Worm (Caenorhabditis elegans) whole organism, L3 larva: Measurements from ENCODE around the gene C17C3.15.
A peak's percentile ranks its signal among the peaks of the same experiment; 100 is the strongest.

Experiments used
- R02D3.7 ChIP-seq: fragments of 150-350 bp; optimal IDR thresholded peaks from 2 replicates; lab custom pipeline; 2014; ENCODE audit warnings: missing biosample characterization, missing genetic modification characterization
- ZK546.5 ChIP-seq: sonication (generic microtip); optimal IDR thresholded peaks from 2 replicates; lab custom pipeline; 2017; ENCODE audit warnings: missing biosample characterization, missing genetic modification characterization
- aly-2 ChIP-seq: fragments of 150-350 bp; optimal IDR thresholded peaks from 2 replicates; lab custom pipeline; 2014; ENCODE audit warnings: missing biosample characterization, missing genetic modification characterization
- ama-1 ChIP-seq: fragments of 150-350 bp; optimal IDR thresholded peaks from 2 replicates; lab custom pipeline; 2018
- ceh-16 ChIP-seq: sonication (generic microtip); optimal IDR thresholded peaks from 2 replicates; lab custom pipeline; 2017; ENCODE audit warnings: missing biosample characterization, missing genetic modification characterization
- ceh-28 ChIP-seq: fragments of 150-350 bp; optimal IDR thresholded peaks from 2 replicates; lab custom pipeline; 2014; ENCODE audit warnings: missing biosample characterization, missing genetic modification reagents, missing genetic modification characterization
- ceh-82 ChIP-seq: fragments of 150-350 bp; optimal IDR thresholded peaks from 2 replicates; lab custom pipeline; 2014; ENCODE audit warnings: missing biosample characterization, missing genetic modification characterization
- ceh-9 ChIP-seq: sonication (generic microtip); optimal IDR thresholded peaks from 2 replicates; lab custom pipeline; 2018; ENCODE audit warnings: missing biosample characterization, missing genetic modification characterization
- daf-12 ChIP-seq: fragments of 150-350 bp; optimal IDR thresholded peaks from 2 replicates; lab custom pipeline; 2014; ENCODE audit warnings: missing biosample characterization, missing genetic modification reagents, missing genetic modification characterization
- egl-27 ChIP-seq: sonication (generic microtip); optimal IDR thresholded peaks from 4 replicates; lab custom pipeline; 2017; ENCODE audit warnings: missing biosample characterization, missing genetic modification reagents, missing genetic modification characterization
- egl-5 ChIP-seq: fragments of 150-350 bp; optimal IDR thresholded peaks from 2 replicates; lab custom pipeline; 2017; ENCODE audit warnings: missing biosample characterization, missing genetic modification reagents, missing genetic modification characterization, inconsistent platforms
- elt-1 ChIP-seq: fragments of 150-350 bp; optimal IDR thresholded peaks from 2 replicates; lab custom pipeline; 2014; ENCODE audit warnings: missing biosample characterization, missing genetic modification characterization
- elt-2 ChIP-seq: sonication (generic microtip); optimal IDR thresholded peaks from 2 replicates; lab custom pipeline; 2016; ENCODE audit warnings: missing genetic modification reagents, mild to moderate bottlenecking, missing genetic modification characterization, missing compliant biosample characterization
- elt-3 ChIP-seq, 3 experiments: fragments of 150-350 bp in 1 of 3; sonication (generic microtip) in 2 of 3; optimal IDR thresholded peaks; 2 replicates in 2 of 3; 4 replicates in 1 of 3; lab custom pipeline; 2014 to 2017; ENCODE audit warnings: missing biosample characterization in 3 of 3, missing genetic modification characterization in 3 of 3
- eor-1 ChIP-seq, 2 experiments: fragments of 150-350 bp; optimal IDR thresholded peaks; 2 replicates each; lab custom pipeline; 2014 to 2018; ENCODE audit warnings: missing biosample characterization in 2 of 2, missing genetic modification characterization in 2 of 2
- fkh-10 ChIP-seq: sonication (generic microtip); optimal IDR thresholded peaks from 2 replicates; lab custom pipeline; 2017; ENCODE audit warnings: missing biosample characterization, missing genetic modification reagents, missing genetic modification characterization
- fkh-2 ChIP-seq: fragments of 150-350 bp; optimal IDR thresholded peaks from 2 replicates; lab custom pipeline; 2014; ENCODE audit warnings: missing biosample characterization, missing genetic modification reagents, missing genetic modification characterization
- fos-1 ChIP-seq: fragments of 150-350 bp; optimal IDR thresholded peaks from 2 replicates; lab custom pipeline; 2014; ENCODE audit warnings: missing biosample characterization, missing genetic modification characterization
- hmg-11 ChIP-seq: sonication (generic microtip); optimal IDR thresholded peaks from 2 replicates; lab custom pipeline; 2016; ENCODE audit warnings: missing genetic modification characterization, missing compliant biosample characterization
- jun-1 ChIP-seq: fragments of 150-350 bp; optimal IDR thresholded peaks from 2 replicates; lab custom pipeline; 2014; ENCODE audit warnings: missing biosample characterization, missing genetic modification reagents, missing genetic modification characterization
- lin-15B ChIP-seq: fragments of 150-350 bp; optimal IDR thresholded peaks from 2 replicates; lab custom pipeline; 2014; ENCODE audit warnings: missing biosample characterization, missing genetic modification characterization
- lin-39 ChIP-seq: fragments of 150-350 bp; optimal IDR thresholded peaks from 2 replicates; lab custom pipeline; 2018; ENCODE audit warnings: missing biosample characterization, missing genetic modification reagents, missing genetic modification characterization
- lsy-12 ChIP-seq: sonication (generic microtip); optimal IDR thresholded peaks from 2 replicates; lab custom pipeline; 2016; ENCODE audit warnings: mild to moderate bottlenecking, missing genetic modification characterization, missing compliant biosample characterization
- mdl-1 ChIP-seq: fragments of 150-350 bp; optimal IDR thresholded peaks from 2 replicates; lab custom pipeline; 2014; ENCODE audit warnings: missing biosample characterization, missing genetic modification characterization
- mml-1 ChIP-seq: fragments of 150-350 bp; sonication (generic microtip); optimal IDR thresholded peaks from 3 replicates; lab custom pipeline; 2014; ENCODE audit warnings: missing biosample characterization, missing genetic modification characterization
- nfya-1 ChIP-seq: sonication (generic microtip); optimal IDR thresholded peaks from 2 replicates; lab custom pipeline; 2017; ENCODE audit warnings: missing genetic modification characterization, mild to moderate bottlenecking, missing compliant biosample characterization, antibody characterized with exemption, moderate library complexity; ENCODE audit not compliant: insufficient read depth
- nhr-11 ChIP-seq: fragments of 150-350 bp; optimal IDR thresholded peaks from 2 replicates; lab custom pipeline; 2014; ENCODE audit warnings: missing biosample characterization, missing genetic modification characterization
- nhr-12 ChIP-seq: fragments of 150-350 bp; optimal IDR thresholded peaks from 2 replicates; lab custom pipeline; 2014; ENCODE audit warnings: missing biosample characterization, missing genetic modification characterization
- nhr-23 ChIP-seq: fragments of 150-350 bp; optimal IDR thresholded peaks from 2 replicates; lab custom pipeline; 2014; ENCODE audit warnings: missing biosample characterization, missing genetic modification reagents, missing genetic modification characterization
- nhr-237 ChIP-seq: fragments of 150-350 bp; optimal IDR thresholded peaks from 2 replicates; lab custom pipeline; 2014; ENCODE audit warnings: missing biosample characterization, missing genetic modification characterization
- nhr-25 ChIP-seq: sonication (generic microtip); optimal IDR thresholded peaks from 2 replicates; lab custom pipeline; 2017; ENCODE audit warnings: missing biosample characterization, missing genetic modification characterization
- nhr-28 ChIP-seq: fragments of 150-350 bp; optimal IDR thresholded peaks from 2 replicates; lab custom pipeline; 2014; ENCODE audit warnings: missing biosample characterization, missing genetic modification characterization
- nhr-43 ChIP-seq: sonication (generic microtip); optimal IDR thresholded peaks from 2 replicates; lab custom pipeline; 2016; ENCODE audit warnings: mild to moderate bottlenecking, missing genetic modification characterization, missing compliant biosample characterization; ENCODE audit not compliant: poor library complexity, severe bottlenecking
- nhr-67 ChIP-seq: fragments of 150-350 bp; optimal IDR thresholded peaks from 2 replicates; lab custom pipeline; 2014; ENCODE audit warnings: missing biosample characterization, missing genetic modification characterization
- nhr-76 ChIP-seq: fragments of 150-350 bp; sonication (generic microtip); optimal IDR thresholded peaks from 5 replicates; lab custom pipeline; 2014; ENCODE audit warnings: missing biosample characterization, missing genetic modification characterization
- nhr-77 ChIP-seq: fragments of 150-350 bp; optimal IDR thresholded peaks from 2 replicates; lab custom pipeline; 2014; ENCODE audit warnings: missing biosample characterization, missing genetic modification characterization
- pha-4 ChIP-seq: fragments of 150-350 bp; optimal IDR thresholded peaks from 2 replicates; lab custom pipeline; 2014; ENCODE audit warnings: missing biosample characterization, missing genetic modification reagents, missing genetic modification characterization
- pqm-1 ChIP-seq: fragments of 150-350 bp; optimal IDR thresholded peaks from 2 replicates; lab custom pipeline; 2017; ENCODE audit warnings: missing biosample characterization, missing genetic modification characterization, inconsistent platforms
- sea-2 ChIP-seq: fragments of 150-350 bp; sonication (generic microtip); optimal IDR thresholded peaks from 4 replicates; lab custom pipeline; 2014; ENCODE audit warnings: missing biosample characterization, missing genetic modification reagents, missing genetic modification characterization
- skn-1 ChIP-seq: fragments of 150-350 bp; optimal IDR thresholded peaks from 2 replicates; lab custom pipeline; 2014; ENCODE audit warnings: missing biosample characterization, missing genetic modification characterization
- snpc-4 ChIP-seq: fragments of 150-350 bp; optimal IDR thresholded peaks from 2 replicates; lab custom pipeline; 2014; ENCODE audit warnings: missing biosample characterization, missing genetic modification characterization
- tbx-2 ChIP-seq: sonication (generic microtip); optimal IDR thresholded peaks from 2 replicates; lab custom pipeline; 2016; ENCODE audit warnings: mild to moderate bottlenecking, missing genetic modification characterization, missing compliant biosample characterization
- unc-39 ChIP-seq: sonication (generic microtip); optimal IDR thresholded peaks from 4 replicates; lab custom pipeline; 2017; ENCODE audit warnings: missing biosample characterization, missing genetic modification characterization
- unc-62 ChIP-seq: fragments of 150-350 bp; sonication (generic microtip); optimal IDR thresholded peaks from 4 replicates; lab custom pipeline; 2014; ENCODE audit warnings: missing biosample characterization, missing genetic modification reagents, missing genetic modification characterization
- zag-1 ChIP-seq: fragments of 150-350 bp; optimal IDR thresholded peaks from 2 replicates; lab custom pipeline; 2014; ENCODE audit warnings: missing biosample characterization, missing genetic modification characterization
- ztf-11 ChIP-seq: fragments of 150-350 bp; optimal IDR thresholded peaks from 2 replicates; lab custom pipeline; 2014; ENCODE audit warnings: missing biosample characterization, missing genetic modification characterization
- ztf-4 ChIP-seq: fragments of 150-350 bp; optimal IDR thresholded peaks from 2 replicates; lab custom pipeline; 2014; ENCODE audit warnings: missing biosample characterization, missing genetic modification characterization

C17C3.15 gene

ce11 chrII:5592857-5593256, 22.4 kb downstream of the C17C3.15 start:
- TF ChIP-seq aly-2 (tag; lab: Kevin White, UChicago) (no peak), pqm-1 (tag; lab: Kevin White, UChicago) (no peak), nhr-23 (tag; lab: Kevin White, UChicago) (no peak), elt-1 (tag; lab: Kevin White, UChicago) (peak; percentile 66), R02D3.7 (tag; lab: Kevin White, UChicago) (no peak)

- TF ChIP-seq R02D3.7 (tag; lab: Kevin White, UChicago) (no peak), eor-1 (tag; optimal IDR thresholded peaks at IDR 0.05; lab: Kevin White, UChicago) (no peak), mml-1 (tag; lab: Kevin White, UChicago) (no peak), lin-15B (tag; lab: Kevin White, UChicago) (peak; percentile 65), egl-5 (peak; percentile 87), nhr-237 (no peak), pha-4 (tag; lab: Kevin White, UChicago) (peak; percentile 78), ceh-9 (no peak), nhr-12 (tag; lab: Kevin White, UChicago) (no peak), ceh-28 (peak; percentile 43), nhr-77 (tag; lab: Kevin White, UChicago) (no peak), hmg-11 (tag; lab: Kevin White, UChicago) (peak; percentile 54), ZK546.5 (tag; lab: Kevin White, UChicago) (no peak), ztf-11 (tag; lab: Kevin White, UChicago) (no peak), elt-3 (tag; optimal IDR thresholded peaks at IDR 0.05; lab: Kevin White, UChicago) (no peak), unc-62 (GFP tag; lab: Kevin White, UChicago) (no peak), elt-1 (tag; lab: Kevin White, UChicago) (peak; percentile 53), ztf-4 (tag; lab: Kevin White, UChicago) (no peak), nhr-76 (no peak), nhr-43 (tag; lab: Kevin White, UChicago) (peak; percentile 22), lin-39 (tag; lab: Kevin White, UChicago) (peak; percentile 76), fkh-2 (peak; percentile 38), unc-39 (tag; lab: Kevin White, UChicago) (no peak), nhr-11 (no peak), skn-1 (no peak), nhr-23 (tag; lab: Kevin White, UChicago) (peak; percentile 54), fkh-10 (GFP tag; lab: Kevin White, UChicago) (no peak), ama-1 (lab: Kevin White, UChicago) (no peak), pqm-1 (tag; lab: Kevin White, UChicago) (no peak), snpc-4 (tag; lab: Kevin White, UChicago) (peak; percentile 84), nfya-1 (tag; lab: Kevin White, UChicago) (peak; percentile 59), nhr-67 (tag; lab: Kevin White, UChicago) (no peak), ceh-82 (tag; lab: Kevin White, UChicago) (no peak), mdl-1 (tag; lab: Kevin White, UChicago) (no peak), ceh-16 (no peak), lsy-12 (tag; lab: Kevin White, UChicago) (no peak), daf-12 (tag; lab: Kevin White, UChicago) (no peak), jun-1 (peak; percentile 66), fos-1 (tag; lab: Kevin White, UChicago) (no peak), sea-2 (no peak), nhr-28 (tag; lab: Kevin White, UChicago) (no peak), zag-1 (no peak), elt-2 (tag; lab: Kevin White, UChicago) (peak; percentile 73), nhr-25 (tag; lab: Kevin White, UChicago) (peak; percentile 94), egl-27 (tag; lab: Kevin White, UChicago) (no peak), tbx-2 (tag; lab: Kevin White, UChicago) (no peak), aly-2 (tag; lab: Kevin White, UChicago) (no peak)
Measured at ce11 chrII:5593377-5593932, 23.0 kb downstream of the C17C3.15 start, which contains the start of gene cdc-14. TSS of gene cdc-14 (minus strand) at chrII:5593427.
